Worm (Caenorhabditis elegans) whole organism, L2 larva: Measurements from ENCODE around the gene C15B12.1.

Source experiments
- C34F6.9 ChIP-seq: fragments of 150-350 bp; optimal IDR thresholded peaks from 2 replicates; lab custom pipeline; 2014; ENCODE audit warnings: missing biosample characterization, missing genetic modification characterization
- F13H6.1 ChIP-seq: sonication (generic microtip); optimal IDR thresholded peaks from 2 replicates; lab custom pipeline; 2016; ENCODE audit warnings: missing genetic modification characterization, missing compliant biosample characterization
- R02D3.7 ChIP-seq: fragments of 150-350 bp; optimal IDR thresholded peaks from 2 replicates; lab custom pipeline; 2014; ENCODE audit warnings: missing biosample characterization, missing genetic modification characterization
- ZK546.5 ChIP-seq: sonication (generic microtip); optimal IDR thresholded peaks from 2 replicates; lab custom pipeline; 2017; ENCODE audit warnings: missing biosample characterization, missing genetic modification characterization
- alr-1 ChIP-seq: fragments of 150-350 bp; optimal IDR thresholded peaks from 2 replicates; lab custom pipeline; 2014; ENCODE audit warnings: missing biosample characterization, missing genetic modification characterization
- blmp-1 ChIP-seq: sonication (generic microtip); optimal IDR thresholded peaks from 2 replicates; lab custom pipeline; 2017; ENCODE audit warnings: missing genetic modification characterization, mild to moderate bottlenecking, missing compliant biosample characterization, antibody characterized with exemption, moderate library complexity; ENCODE audit not compliant: insufficient read depth
- ceh-16 ChIP-seq: fragments of 150-350 bp; optimal IDR thresholded peaks from 2 replicates; lab custom pipeline; 2014; ENCODE audit warnings: missing biosample characterization, missing genetic modification characterization
- ceh-82 ChIP-seq: fragments of 150-350 bp; optimal IDR thresholded peaks from 2 replicates; lab custom pipeline; 2014; ENCODE audit warnings: missing biosample characterization, missing genetic modification characterization
- crh-2 ChIP-seq: sonication (generic microtip); optimal IDR thresholded peaks from 2 replicates; lab custom pipeline; 2017; ENCODE audit warnings: missing biosample characterization, missing genetic modification characterization
- dmd-4 ChIP-seq: sonication (generic microtip); optimal IDR thresholded peaks from 2 replicates; lab custom pipeline; 2017; ENCODE audit warnings: missing biosample characterization, missing genetic modification characterization
- egl-27 ChIP-seq: sonication (generic microtip); optimal IDR thresholded peaks from 3 replicates; lab custom pipeline; 2017; ENCODE audit warnings: missing biosample characterization, missing genetic modification reagents, missing genetic modification characterization
- elt-1 ChIP-seq: fragments of 150-350 bp; optimal IDR thresholded peaks from 2 replicates; lab custom pipeline; 2014; ENCODE audit warnings: missing biosample characterization, missing genetic modification characterization
- fos-1 ChIP-seq: fragments of 150-350 bp; optimal IDR thresholded peaks from 2 replicates; lab custom pipeline; 2014; ENCODE audit warnings: missing biosample characterization, missing genetic modification characterization
- gmeb-1 ChIP-seq: fragments of 150-350 bp; optimal IDR thresholded peaks from 2 replicates; lab custom pipeline; 2014; ENCODE audit warnings: missing biosample characterization, missing genetic modification characterization
- lin-11 ChIP-seq: fragments of 150-350 bp; sonication (generic microtip); optimal IDR thresholded peaks from 2 replicates; lab custom pipeline; 2014; ENCODE audit warnings: missing biosample characterization, missing genetic modification characterization, inconsistent platforms, mixed read lengths
- lin-13 ChIP-seq: fragments of 150-350 bp; optimal IDR thresholded peaks from 2 replicates; lab custom pipeline; 2014; ENCODE audit warnings: missing biosample characterization, missing genetic modification reagents, missing genetic modification characterization
- lin-39 ChIP-seq: fragments of 150-350 bp; optimal IDR thresholded peaks from 2 replicates; lab custom pipeline; 2014; ENCODE audit warnings: missing biosample characterization, missing genetic modification reagents, missing genetic modification characterization
- lsy-2 ChIP-seq, 2 experiments: fragments of 150-350 bp in 1 of 2; sonication (generic microtip) in 1 of 2; optimal IDR thresholded peaks; 2 replicates each; lab custom pipeline; 2014 to 2017; ENCODE audit warnings: missing biosample characterization in 2 of 2, missing genetic modification characterization in 2 of 2
- mab-5 ChIP-seq: fragments of 150-350 bp; optimal IDR thresholded peaks from 2 replicates; lab custom pipeline; 2014; ENCODE audit warnings: missing biosample characterization, missing genetic modification characterization
- mdl-1 ChIP-seq, 2 experiments: fragments of 150-350 bp in 1 of 2; sonication (generic microtip) in 1 of 2; optimal IDR thresholded peaks; 2 replicates each; lab custom pipeline; 2017; ENCODE audit warnings: missing biosample characterization in 2 of 2, missing genetic modification characterization in 2 of 2
- nhr-11 ChIP-seq: fragments of 150-350 bp; optimal IDR thresholded peaks from 2 replicates; lab custom pipeline; 2014; ENCODE audit warnings: missing biosample characterization, missing genetic modification characterization
- nhr-129 ChIP-seq: fragments of 150-350 bp; optimal IDR thresholded peaks from 2 replicates; lab custom pipeline; 2014; ENCODE audit warnings: missing biosample characterization, missing genetic modification characterization
- nhr-21 ChIP-seq: fragments of 150-350 bp; optimal IDR thresholded peaks from 2 replicates; lab custom pipeline; 2014; ENCODE audit warnings: missing biosample characterization, missing genetic modification characterization
- nhr-23 ChIP-seq: fragments of 150-350 bp; optimal IDR thresholded peaks from 2 replicates; lab custom pipeline; 2014; ENCODE audit warnings: missing biosample characterization, missing genetic modification reagents, missing genetic modification characterization
- nhr-25 ChIP-seq: fragments of 150-350 bp; sonication (generic microtip); optimal IDR thresholded peaks from 3 replicates; lab custom pipeline; 2014; ENCODE audit warnings: missing biosample characterization, missing genetic modification characterization
- peb-1 ChIP-seq: fragments of 150-350 bp; optimal IDR thresholded peaks from 2 replicates; lab custom pipeline; 2014; ENCODE audit warnings: missing biosample characterization, missing genetic modification characterization
- sma-3 ChIP-seq: sonication (generic microtip); optimal IDR thresholded peaks from 2 replicates; lab custom pipeline; 2016; ENCODE audit warnings: missing genetic modification reagents, missing genetic modification characterization, missing compliant biosample characterization
- sma-9 ChIP-seq, 2 experiments: fragments of 150-350 bp in 1 of 2; sonication (generic microtip) in 1 of 2; optimal IDR thresholded peaks; 2 replicates each; lab custom pipeline; 2014 to 2016; ENCODE audit warnings: missing genetic modification characterization in 2 of 2, mild to moderate bottlenecking in 1 of 2, missing biosample characterization in 1 of 2, missing compliant biosample characterization in 1 of 2, missing genetic modification reagents in 1 of 2, moderate library complexity in 1 of 2
- unc-39 ChIP-seq: fragments of 150-350 bp; optimal IDR thresholded peaks from 2 replicates; lab custom pipeline; 2014; ENCODE audit warnings: missing biosample characterization, missing genetic modification characterization
- unc-55 ChIP-seq: fragments of 150-350 bp; sonication (generic microtip); optimal IDR thresholded peaks from 3 replicates; lab custom pipeline; 2014; ENCODE audit warnings: missing biosample characterization, missing genetic modification reagents, missing genetic modification characterization
- unc-62 ChIP-seq: fragments of 150-350 bp; optimal IDR thresholded peaks from 2 replicates; lab custom pipeline; 2014; ENCODE audit warnings: missing biosample characterization, missing genetic modification reagents, missing genetic modification characterization
- zag-1 ChIP-seq: fragments of 150-350 bp; optimal IDR thresholded peaks from 2 replicates; lab custom pipeline; 2014; ENCODE audit warnings: missing biosample characterization, missing genetic modification characterization
- ztf-1 ChIP-seq: fragments of 200-800 bp; sonication (Bioruptor generic); conservative IDR thresholded peaks from 2 replicates; pipeline ENCODE4 v1.3.6; 2022; ENCODE audit warnings: missing genetic modification characterization, missing compliant biosample characterization

C15B12.1 gene

DNA sequence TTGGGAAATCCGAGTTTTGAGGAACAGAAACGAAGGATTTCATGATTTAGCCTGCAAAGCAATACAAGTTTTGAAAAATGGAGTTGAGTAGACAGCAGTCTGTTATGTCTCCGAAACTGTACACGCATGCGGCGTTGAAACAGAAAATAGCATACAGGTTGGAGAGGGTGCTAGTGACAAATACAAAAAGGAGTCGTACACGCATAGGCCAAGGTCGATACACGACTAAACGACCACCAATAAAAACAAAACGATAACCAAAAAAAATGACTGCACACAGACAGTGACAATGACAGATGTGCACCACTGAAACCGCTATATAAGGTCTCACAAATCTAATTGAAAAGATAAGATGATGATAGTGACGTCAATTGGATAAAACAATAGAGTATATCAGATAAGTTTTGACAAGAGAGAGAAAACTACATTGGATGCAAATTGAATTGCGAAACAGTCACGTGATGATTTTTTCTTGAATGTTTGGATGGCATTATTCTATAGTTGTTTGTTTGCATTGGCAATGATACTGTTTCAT is 27.7 kb upstream of the C15B12.1 start, which contains the start of gene fah-1 (continued):
- TF ChIP-seq nhr-25 (tag; lab: Kevin White, UChicago) (peak; percentile 75), alr-1 (tag; lab: Kevin White, UChicago) (no peak), lin-11 (tag; lab: Kevin White, UChicago) (no peak), gmeb-1 (peak; percentile 51), lsy-2 (tag; optimal IDR thresholded peaks at IDR 0.05; lab: Kevin White, UChicago) (no peak)

DNA sequence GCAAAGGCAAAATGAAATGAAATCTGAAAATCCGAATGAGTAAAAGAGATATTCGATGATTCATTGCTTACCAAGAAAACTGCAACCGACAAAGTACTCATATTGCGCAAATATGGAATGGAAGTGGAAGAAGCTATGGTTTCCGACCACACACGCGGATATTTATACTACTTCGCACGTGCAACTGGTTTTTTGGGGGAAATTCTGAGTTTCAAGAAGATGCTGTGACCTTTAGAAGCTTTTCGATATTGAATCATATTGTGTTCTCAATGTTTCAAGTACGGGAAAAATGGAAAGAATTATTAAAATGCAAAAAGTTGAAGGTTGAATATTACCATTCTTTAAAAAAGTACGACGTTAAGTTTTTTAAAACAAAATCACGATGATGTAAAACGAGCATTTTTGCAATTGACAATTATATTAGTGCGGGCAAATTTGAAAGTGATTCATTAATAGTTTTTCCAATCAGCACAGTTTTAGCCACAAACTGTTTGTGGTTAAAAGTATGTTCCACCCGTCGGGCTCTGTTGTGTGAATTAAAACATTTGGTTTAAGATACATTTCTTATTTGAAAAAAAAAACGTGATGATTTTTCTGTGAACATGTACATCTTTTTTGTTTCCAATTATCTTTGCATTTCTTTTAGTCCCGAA is 25.6 kb upstream of the C15B12.1 start, which contains the start of the genes grl-6 and K10C2.6:
Gene grl-6 (minus strand): TSS at position 101 of the 653 bp plus-strand sequence.
Gene K10C2.6 (plus strand): TSS at position 603 of the 653 bp plus-strand sequence.
- no peak for TF ChIP-seq mab-5 (tag; lab: Kevin White, UChicago)
- TF ChIP-seq ceh-16 (tag; lab: Kevin White, UChicago), result no peak
- no peak for TF ChIP-seq mdl-1 (tag; optimal IDR thresholded peaks at IDR 0.05; lab: Kevin White, UChicago)
- no peak for TF ChIP-seq peb-1
- TF ChIP-seq ZK546.5, result no peak
- TF ChIP-seq unc-62, result no peak
- no peak for TF ChIP-seq sma-3 (GFP tag; lab: Kevin White, UChicago)
- no peak for TF ChIP-seq dmd-4 (tag; lab: Kevin White, UChicago)
- no peak for TF ChIP-seq lin-13 (GFP tag; lab: Kevin White, UChicago)
- TF ChIP-seq C34F6.9 (tag; lab: Kevin White, UChicago), result no peak
- TF ChIP-seq lsy-2 (tag; optimal IDR thresholded peaks at IDR 0.05; lab: Kevin White, UChicago), result no peak
- TF ChIP-seq nhr-23 (tag; lab: Kevin White, UChicago), result no peak
- TF ChIP-seq unc-39 (tag; lab: Kevin White, UChicago), result no peak
- TF ChIP-seq R02D3.7, result no peak
- no peak for TF ChIP-seq ztf-1
- no peak for TF ChIP-seq zag-1
- no peak for TF ChIP-seq alr-1 (tag; lab: Kevin White, UChicago)
- no peak for TF ChIP-seq fos-1 (tag; lab: Kevin White, UChicago)
- TF ChIP-seq blmp-1 (tag; lab: Kevin White, UChicago), result no peak

DNA sequence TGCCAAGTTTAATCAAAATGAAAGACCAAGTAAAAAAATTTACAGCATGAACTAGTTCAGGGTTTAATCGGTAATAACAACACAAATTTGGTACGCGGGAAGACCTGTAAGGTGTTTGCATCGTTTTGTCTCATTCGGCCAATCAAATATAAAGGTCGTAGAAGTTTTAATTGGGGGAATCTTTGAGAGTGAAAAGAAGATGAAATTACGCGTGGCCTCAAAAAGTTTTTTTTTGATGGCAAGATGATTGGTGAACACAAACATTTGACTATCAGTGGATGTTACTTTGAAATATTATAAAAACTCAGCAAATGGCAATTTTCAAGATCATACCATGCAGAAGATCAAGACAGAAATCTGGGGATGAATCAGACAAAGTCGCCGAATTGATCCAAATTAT is 21.5 kb upstream of the C15B12.1 start, which contains the start of gene nas-33:
Gene nas-33 (minus strand): TSS at position 101 of the 400 bp plus-strand sequence.
- TF ChIP-seq unc-55 (GFP tag; lab: Kevin White, UChicago) (no peak), lin-39 (tag; lab: Kevin White, UChicago) (no peak), ceh-16 (tag; lab: Kevin White, UChicago) (no peak), C34F6.9 (tag; lab: Kevin White, UChicago) (no peak), nhr-23 (tag; lab: Kevin White, UChicago) (no peak), R02D3.7 (no peak), ztf-1 (no peak), F13H6.1 (tag; lab: Kevin White, UChicago) (no peak), nhr-11 (no peak), blmp-1 (tag; lab: Kevin White, UChicago) (no peak), nhr-129 (no peak)

- TF ChIP-seq fos-1 (tag; lab: Kevin White, UChicago) (peak; percentile 92), gmeb-1 (peak; percentile 46), egl-27 (tag; lab: Kevin White, UChicago) (peak; percentile 44), F13H6.1 (tag; lab: Kevin White, UChicago) (peak; percentile 63), crh-2 (peak; percentile 70), ceh-82 (tag; lab: Kevin White, UChicago) (no peak), sma-9 (GFP tag; optimal IDR thresholded peaks at IDR 0.05; lab: Kevin White, UChicago) (peak; percentile 68), sma-9 (tag; optimal IDR thresholded peaks at IDR 0.05; lab: Kevin White, UChicago) (no peak), elt-1 (tag; lab: Kevin White, UChicago) (no peak), nhr-21 (tag; lab: Kevin White, UChicago) (no peak)
Observed at ce11 chrX:6456567-6456966, 20.0 kb upstream of the C15B12.1 start, which contains the start of gene pept-1. pept-1 (plus strand) TSS chrX:6456872.
